Fruit fly (Drosophila melanogaster) whole organism, embryonic: ENCODE data around the gene CG42827.
A peak's percentile ranks its signal among the peaks of the same experiment; 100 is the strongest.

Source experiments
- CG10147 ChIP-seq: fragments of 200-800 bp; sonication (Bioruptor generic); optimal IDR thresholded peaks from 2 replicates; lab custom pipeline; 2019; ENCODE audit warnings: missing biosample characterization, mild to moderate bottlenecking, missing genetic modification characterization, moderate library complexity
- CG1024 ChIP-seq: fragments of 200-800 bp; sonication (Bioruptor generic); IDR thresholded peaks from 2 replicates; pipeline ENCODE4 v1.3.6; 2022; ENCODE audit warnings: missing biosample characterization, missing genetic modification characterization
- CG10431 ChIP-seq: fragments of 200-800 bp; sonication (Bioruptor generic); optimal IDR thresholded peaks from 3 replicates; lab custom pipeline; 2018; ENCODE audit warnings: missing biosample characterization, mild to moderate bottlenecking, missing genetic modification characterization
- CG11456 ChIP-seq: fragments of 200-800 bp; sonication (Bioruptor generic); IDR thresholded peaks from 3 replicates; pipeline ENCODE4 v1.3.6; 2022; ENCODE audit warnings: missing biosample characterization, missing genetic modification characterization
- CG11695 ChIP-seq: fragments of 200-800 bp; sonication (Bioruptor generic); IDR thresholded peaks from 3 replicates; pipeline ENCODE4 v1.3.6; 2022; ENCODE audit warnings: missing biosample characterization, missing genetic modification characterization
- CG12391 ChIP-seq: fragments of 200-800 bp; sonication (Bioruptor generic); optimal IDR thresholded peaks from 3 replicates; lab custom pipeline; 2018; ENCODE audit warnings: missing biosample characterization, mild to moderate bottlenecking, missing genetic modification characterization, moderate library complexity
- CG15601 ChIP-seq: fragments of 200-800 bp; sonication (Bioruptor generic); optimal IDR thresholded peaks from 3 replicates; lab custom pipeline; 2019; ENCODE audit warnings: missing biosample characterization, mild to moderate bottlenecking, missing genetic modification characterization, moderate library complexity
- CG1602 ChIP-seq: fragments of 200-800 bp; sonication (Bioruptor generic); optimal IDR thresholded peaks from 3 replicates; lab custom pipeline; 2016; ENCODE audit warnings: missing biosample characterization, missing genetic modification characterization
- CG17328 ChIP-seq: fragments of 200-800 bp; sonication (Bioruptor generic); IDR thresholded peaks from 2 replicates; pipeline ENCODE4 v1.3.6; 2022; ENCODE audit warnings: missing biosample characterization, missing genetic modification characterization
- CG18011 ChIP-seq: fragments of 200-800 bp; sonication (Bioruptor generic); optimal IDR thresholded peaks from 2 replicates; lab custom pipeline; 2017; ENCODE audit warnings: missing biosample characterization, missing genetic modification characterization, mild to moderate bottlenecking, moderate library complexity, missing genotype
- CG2116 ChIP-seq: fragments of 200-800 bp; sonication (Bioruptor generic); optimal IDR thresholded peaks from 3 replicates; lab custom pipeline; 2018; ENCODE audit warnings: missing biosample characterization, mild to moderate bottlenecking, missing genetic modification characterization
- CG2120 ChIP-seq: fragments of 200-800 bp; sonication (Bioruptor generic); optimal IDR thresholded peaks from 3 replicates; lab custom pipeline; 2016; ENCODE audit warnings: missing biosample characterization, missing genetic modification characterization
- CG31224 ChIP-seq: fragments of 200-800 bp; sonication (Bioruptor generic); IDR thresholded peaks from 2 replicates; pipeline ENCODE4 v1.3.6; 2022; ENCODE audit warnings: missing biosample characterization, missing genetic modification characterization
- CG3407 ChIP-seq: fragments of 200-800 bp; sonication (Bioruptor generic); optimal IDR thresholded peaks from 2 replicates; lab custom pipeline; 2018; ENCODE audit warnings: missing biosample characterization, mild to moderate bottlenecking, missing genetic modification characterization
- CG34376 ChIP-seq: fragments of 200-800 bp; sonication (Bioruptor generic); optimal IDR thresholded peaks from 2 replicates; lab custom pipeline; 2018; ENCODE audit warnings: missing biosample characterization, mild to moderate bottlenecking, missing genetic modification characterization
- CG42726 ChIP-seq: fragments of 200-800 bp; sonication (Bioruptor generic); IDR thresholded peaks from 2 replicates; pipeline ENCODE4 v1.3.6; 2022; ENCODE audit warnings: missing biosample characterization, missing genetic modification characterization; ENCODE audit not compliant: partially characterized antibody
- CG5180 ChIP-seq: fragments of 200-800 bp; sonication (Bioruptor generic); optimal IDR thresholded peaks from 3 replicates; lab custom pipeline; 2017; ENCODE audit warnings: missing biosample characterization, missing genetic modification characterization, mild to moderate bottlenecking, moderate library complexity, missing genetic modification reagents
- CG5953 ChIP-seq: fragments of 200-800 bp; sonication (Bioruptor generic); IDR thresholded peaks from 2 replicates; pipeline ENCODE4 v1.3.6; 2022; ENCODE audit warnings: missing biosample characterization, missing genetic modification characterization
- CG6689 ChIP-seq: fragments of 200-800 bp; sonication (Bioruptor generic); IDR thresholded peaks from 2 replicates; pipeline ENCODE4 v1.3.6; 2022; ENCODE audit warnings: missing biosample characterization, missing genetic modification characterization
- CG7928 ChIP-seq: fragments of 200-800 bp; sonication (Bioruptor generic); optimal IDR thresholded peaks from 2 replicates; lab custom pipeline; 2017; ENCODE audit warnings: missing biosample characterization, mild to moderate bottlenecking, missing genetic modification characterization
- CG7963 ChIP-seq: fragments of 200-800 bp; sonication (Bioruptor generic); IDR thresholded peaks from 3 replicates; pipeline ENCODE4 v1.3.6; 2022; ENCODE audit warnings: missing biosample characterization, missing genetic modification characterization; ENCODE audit not compliant: partially characterized antibody
- CG9215 ChIP-seq: fragments of 200-800 bp; sonication (Bioruptor generic); IDR thresholded peaks from 2 replicates; pipeline ENCODE4 v1.3.6; 2022; ENCODE audit warnings: missing biosample characterization, missing genetic modification characterization
- Dip2 ChIP-seq: fragments of 200-800 bp; sonication (Bioruptor generic); IDR thresholded peaks from 2 replicates; pipeline ENCODE4 v1.3.6; 2022; ENCODE audit warnings: missing biosample characterization, missing genetic modification characterization
- Elba2 ChIP-seq: fragments of 200-800 bp; sonication (Bioruptor generic); optimal IDR thresholded peaks from 3 replicates; lab custom pipeline; 2016; ENCODE audit warnings: missing biosample characterization, missing genetic modification characterization
- Hsf ChIP-seq: fragments of 200-800 bp; sonication (Bioruptor generic); optimal IDR thresholded peaks from 3 replicates; lab custom pipeline; 2016; ENCODE audit warnings: missing biosample characterization, missing genetic modification characterization
- Meics ChIP-seq: fragments of 200-800 bp; sonication (Bioruptor generic); optimal IDR thresholded peaks from 2 replicates; lab custom pipeline; 2017; ENCODE audit warnings: missing biosample characterization, mild to moderate bottlenecking, missing genetic modification characterization
- NFAT ChIP-seq: fragments of 200-800 bp; sonication (Bioruptor generic); IDR thresholded peaks from 2 replicates; pipeline ENCODE4 v1.3.6; 2022; ENCODE audit warnings: missing biosample characterization, missing genetic modification characterization
- Neu2 ChIP-seq: fragments of 200-800 bp; sonication (Bioruptor generic); optimal IDR thresholded peaks from 3 replicates; lab custom pipeline; 2016; ENCODE audit warnings: missing biosample characterization, missing genetic modification characterization, borderline replicate concordance
- Six4 ChIP-seq: fragments of 200-800 bp; sonication (Bioruptor generic); optimal IDR thresholded peaks from 2 replicates; lab custom pipeline; 2016; ENCODE audit warnings: missing biosample characterization, missing genetic modification characterization
- ab ChIP-seq: fragments of 200-800 bp; sonication (Bioruptor generic); optimal IDR thresholded peaks from 2 replicates; lab custom pipeline; 2016; ENCODE audit warnings: missing biosample characterization, missing genetic modification characterization
- ap ChIP-seq: fragments of 200-800 bp; sonication (Bioruptor generic); IDR thresholded peaks from 2 replicates; pipeline ENCODE4 v1.3.6; 2022; ENCODE audit warnings: missing biosample characterization, missing genetic modification characterization
- crc ChIP-seq: fragments of 200-800 bp; sonication (Bioruptor generic); optimal IDR thresholded peaks from 2 replicates; lab custom pipeline; 2016; ENCODE audit warnings: missing biosample characterization, missing genetic modification characterization
- crp ChIP-seq, 2 experiments: fragments of 200-800 bp; sonication (Bioruptor generic); optimal IDR thresholded peaks; 2 replicates in 1 of 2; 3 replicates in 1 of 2; lab custom pipeline; 2017; ENCODE audit warnings: missing biosample characterization in 2 of 2, missing genetic modification characterization in 2 of 2, mild to moderate bottlenecking in 1 of 2, moderate library complexity in 1 of 2
- dan ChIP-seq: fragments of 200-800 bp; sonication (Bioruptor generic); IDR thresholded peaks from 2 replicates; pipeline ENCODE4 v1.3.6; 2022; ENCODE audit warnings: missing biosample characterization, missing genetic modification characterization
- gfzf ChIP-seq: fragments of 200-800 bp; sonication (Bioruptor generic); optimal IDR thresholded peaks from 2 replicates; lab custom pipeline; 2016; ENCODE audit warnings: missing biosample characterization, mild to moderate bottlenecking, missing genetic modification characterization, moderate library complexity
- grn ChIP-seq: fragments of 200-800 bp; sonication (Bioruptor generic); optimal IDR thresholded peaks from 3 replicates; lab custom pipeline; 2017; ENCODE audit warnings: missing biosample characterization, missing genetic modification characterization
- h ChIP-seq: fragments of >200 bp; optimal IDR thresholded peaks from 2 replicates; lab custom pipeline; 2017
- hbn ChIP-seq: fragments of 200-800 bp; sonication (Bioruptor generic); IDR thresholded peaks from 2 replicates; pipeline ENCODE4 v1.3.6; 2022; ENCODE audit warnings: missing biosample characterization, missing genetic modification characterization; ENCODE audit not compliant: partially characterized antibody
- inv ChIP-seq: fragments of 200-800 bp; sonication (Bioruptor generic); IDR thresholded peaks from 2 replicates; pipeline ENCODE4 v1.3.6; 2022; ENCODE audit warnings: missing biosample characterization, missing genetic modification characterization; ENCODE audit not compliant: partially characterized antibody
- kay ChIP-seq: fragments of 200-800 bp; sonication (Bioruptor generic); optimal IDR thresholded peaks from 2 replicates; lab custom pipeline; 2016; ENCODE audit warnings: missing biosample characterization, missing genetic modification characterization
- kni ChIP-seq: fragments of 200-800 bp; sonication (Bioruptor generic); optimal IDR thresholded peaks from 3 replicates; lab custom pipeline; 2017; ENCODE audit warnings: mild to moderate bottlenecking, missing biosample characterization, missing genetic modification reagents, missing genetic modification characterization
- onecut ChIP-seq: fragments of 200-800 bp; sonication (Bioruptor generic); IDR thresholded peaks from 2 replicates; pipeline ENCODE4 v1.3.6; 2022; ENCODE audit warnings: missing biosample characterization, missing genetic modification characterization
- pb ChIP-seq: fragments of 200-800 bp; sonication (Bioruptor generic); optimal IDR thresholded peaks from 3 replicates; lab custom pipeline; 2016; ENCODE audit warnings: missing biosample characterization, missing genetic modification characterization
- sens-2 ChIP-seq: fragments of 200-800 bp; sonication (Bioruptor generic); IDR thresholded peaks from 2 replicates; pipeline ENCODE4 v1.3.6; 2022; ENCODE audit warnings: missing biosample characterization, missing genetic modification characterization
- sqz ChIP-seq: fragments of 200-800 bp; sonication (Bioruptor generic); optimal IDR thresholded peaks from 3 replicates; lab custom pipeline; 2018; ENCODE audit warnings: missing biosample characterization, mild to moderate bottlenecking, missing genetic modification characterization
- stc ChIP-seq: fragments of 200-800 bp; sonication (Bioruptor generic); IDR thresholded peaks from 2 replicates; pipeline ENCODE4 v1.3.6; 2022; ENCODE audit warnings: missing biosample characterization, missing genetic modification characterization
- tx ChIP-seq: fragments of 200-800 bp; sonication (Bioruptor generic); optimal IDR thresholded peaks from 2 replicates; lab custom pipeline; 2016; ENCODE audit warnings: missing biosample characterization, missing genetic modification characterization
- wor ChIP-seq: fragments of 200-800 bp; sonication (Bioruptor generic); IDR thresholded peaks from 2 replicates; pipeline ENCODE4 v1.3.6; 2022; ENCODE audit warnings: missing biosample characterization, missing genetic modification characterization
- zf30C ChIP-seq: fragments of 200-800 bp; sonication (Bioruptor generic); optimal IDR thresholded peaks from 3 replicates; lab custom pipeline; 2018; ENCODE audit warnings: missing biosample characterization, mild to moderate bottlenecking, missing genetic modification characterization

CG42827 gene

dm6 chr3R:23355829-23356738 lies 16.6 kb upstream of the CG42827 start, which contains the start of the genes ATPsynCF6 and Sec13 (continued):
- TF ChIP-seq sens-2 (GFP tag; lab: Robert Waterston, UW) (no peak), CG34376 (GFP tag; lab: Kevin White, UChicago) (peak; percentile 19), Elba2 (GFP tag; lab: Kevin White, UChicago) (no peak), Six4 (GFP tag; lab: Kevin White, UChicago) (peak; percentile 34), CG5180 (GFP tag; lab: Kevin White, UChicago) (peak; percentile 14), ab (GFP tag; lab: Kevin White, UChicago) (no peak), CG2116 (GFP tag; lab: Kevin White, UChicago) (no peak), wor (GFP tag; lab: Robert Waterston, UW) (no peak), CG5953 (no peak), CG2120 (GFP tag; lab: Kevin White, UChicago) (peak; percentile 56), CG10431 (GFP tag; lab: Kevin White, UChicago) (no peak), pb (GFP tag; lab: Kevin White, UChicago) (no peak), grn (GFP tag; lab: Kevin White, UChicago) (no peak), ap (GFP tag; lab: Robert Waterston, UW) (peak; percentile 20; the same call in 1 of the 2 replicates), NFAT (peak; percentile 69; the same call in 1 of the 2 replicates), CG7963 (GFP tag; lab: Robert Waterston, UW) (peak; percentile 84), Hsf (GFP tag; lab: Kevin White, UChicago) (peak; percentile 33), inv (GFP tag; lab: Robert Waterston, UW) (peak; percentile 95), hbn (GFP tag; lab: Robert Waterston, UW) (peak; percentile 85), zf30C (no peak), CG31224 (peak; percentile 36; the same call in 1 of the 2 replicates), h (lab: Kevin White, UChicago) (no peak), CG15601 (tag; lab: Kevin White, UChicago) (peak; percentile 37), CG9215 (GFP tag; lab: Robert Waterston, UW) (peak; percentile 57), dan (no peak), tx (GFP tag; lab: Kevin White, UChicago) (no peak), crp (GFP tag; optimal IDR thresholded peaks at IDR 0.05; lab: Kevin White, UChicago) (no peak), stc (GFP tag; lab: Robert Waterston, UW) (peak; percentile 38; the same call in 1 of the 2 replicates), CG1024 (GFP tag; lab: Robert Waterston, UW) (no peak), CG17328 (GFP tag; lab: Robert Waterston, UW) (peak; percentile 37; the same call in 1 of the 2 replicates), crc (GFP tag; lab: Kevin White, UChicago) (no peak), sqz (GFP tag; lab: Kevin White, UChicago) (peak; percentile 58), CG18011 (GFP tag; lab: Kevin White, UChicago) (no peak), Dip2 (GFP tag; lab: Robert Waterston, UW) (no peak), gfzf (GFP tag; lab: Kevin White, UChicago) (peak; percentile 70), CG11695 (GFP tag; lab: Robert Waterston, UW) (0 out of 3 replicates have a peak, but pooled peaks have one; percentile 54), Meics (GFP tag; lab: Kevin White, UChicago) (peak; percentile 63), kni (GFP tag; lab: Kevin White, UChicago) (no peak), CG7928 (GFP tag; lab: Kevin White, UChicago) (no peak), CG10147 (GFP tag; lab: Kevin White, UChicago) (peak; percentile 60), CG11456 (GFP tag; lab: Robert Waterston, UW) (peak; percentile 75), CG3407 (no peak), onecut (GFP tag; lab: Robert Waterston, UW) (no peak), kay (GFP tag; lab: Kevin White, UChicago) (peak; percentile 1), CG1602 (GFP tag; lab: Kevin White, UChicago) (peak; percentile 4), Neu2 (GFP tag; lab: Kevin White, UChicago) (no peak), CG42726 (GFP tag; lab: Robert Waterston, UW) (peak; percentile 93), CG12391 (peak; percentile 68), CG6689 (peak; percentile 48)
